Fruit fly (Drosophila melanogaster) whole organism, adult: ENCODE results near the gene CG9578.

Source experiments
- bab1 ChIP-seq: fragments of 200-800 bp; sonication (Bioruptor generic); optimal IDR thresholded peaks from 3 replicates; lab custom pipeline; 2019; ENCODE audit warnings: missing biosample characterization, mild to moderate bottlenecking, missing genetic modification characterization, moderate library complexity
- ovo ChIP-seq: fragments of 200-800 bp; sonication (Bioruptor generic); optimal IDR thresholded peaks from 2 replicates; lab custom pipeline; 2016; ENCODE audit warnings: missing biosample characterization, missing genetic modification characterization
- tj ChIP-seq: fragments of 200-800 bp; sonication (Bioruptor generic); optimal IDR thresholded peaks from 3 replicates; lab custom pipeline; 2017; ENCODE audit warnings: missing biosample characterization, mild to moderate bottlenecking, missing genetic modification characterization, moderate library complexity

DNA sequence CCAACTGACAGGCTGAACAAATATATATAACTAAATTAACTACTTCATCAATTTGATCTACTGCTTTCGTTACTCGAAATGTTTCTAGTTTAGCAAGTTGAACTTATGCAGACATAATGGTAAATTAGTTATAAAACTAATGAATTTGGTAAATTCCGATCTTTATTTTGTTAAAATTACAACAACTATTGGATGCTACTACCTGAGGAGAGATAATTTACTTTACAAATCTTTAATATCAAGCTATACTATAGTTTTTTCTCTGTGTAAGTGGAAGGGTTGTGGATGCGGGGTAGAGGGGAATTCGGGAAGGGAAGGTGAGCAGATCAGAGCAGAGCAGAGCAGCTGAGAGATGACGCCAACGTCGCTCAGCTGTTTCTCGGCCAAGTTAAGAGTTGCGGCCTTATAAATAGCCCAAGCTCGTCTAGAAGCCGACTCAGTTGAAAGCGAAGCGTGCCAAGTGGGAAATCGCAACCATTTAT is 22.3 kb upstream of the CG9578 start, which contains the start of gene aspr:
- TF ChIP-seq ovo (GFP tag; lab: Kevin White, UChicago): no peak
- no peak for TF ChIP-seq bab1 (GFP tag; lab: Kevin White, UChicago)
- TF ChIP-seq tj: no peak
